Fruit fly (Drosophila melanogaster): ENCODE results near the gene CG1503.
A peak's percentile ranks its signal among the peaks of the same experiment; 100 is the strongest.

CG1503 gene

dm6 chrX:21116864-21117464 lies 10.8 kb upstream of the CG1503 start, which contains the start of the genes unc and CG15445 (continued):
- TF ChIP-seq dmrt11E (tag; optimal IDR thresholded peaks at IDR 0.05), result no peak
- peak; percentile 62 for TF ChIP-seq nmo (GFP tag; optimal IDR thresholded peaks at IDR 0.05)
- peak; percentile 72 for TF ChIP-seq HmgD (GFP tag; optimal IDR thresholded peaks at IDR 0.05)
- TF ChIP-seq CG9437 (GFP tag; optimal IDR thresholded peaks at IDR 0.05), result peak; percentile 19
- TF ChIP-seq CG32532 (GFP tag; IDR thresholded peaks at IDR 0.05), result peak; percentile 59
- TF ChIP-seq bbx (GFP tag; IDR thresholded peaks at IDR 0.05; ENCODE audit: partially characterized antibody), result peak; percentile 83
- peak; percentile 33 for TF ChIP-seq Hr3 (GFP tag; optimal IDR thresholded peaks at IDR 0.05)
- TF ChIP-seq CG8765 (GFP tag; IDR thresholded peaks at IDR 0.05), result no peak
- TF ChIP-seq CG9797 (GFP tag; optimal IDR thresholded peaks at IDR 0.05), result peak; percentile 11
- peak; percentile 81 for TF ChIP-seq CG7963 (GFP tag; IDR thresholded peaks at IDR 0.05; ENCODE audit: partially characterized antibody)
- TF ChIP-seq Opbp (GFP tag; IDR thresholded peaks at IDR 0.05; ENCODE audit: partially characterized antibody), result peak; percentile 86
- TF ChIP-seq stwl (tag; optimal IDR thresholded peaks at IDR 0.05), result peak; percentile 92
- no peak for TF ChIP-seq tup (GFP tag; optimal IDR thresholded peaks at IDR 0.05)
- TF ChIP-seq hkb (optimal IDR thresholded peaks at IDR 0.05), result no peak
- TF ChIP-seq hkb (GFP tag; IDR thresholded peaks at IDR 0.05), result no peak
- no peak for TF ChIP-seq D (optimal IDR thresholded peaks at IDR 0.05)
- no peak for TF ChIP-seq D (GFP tag; optimal IDR thresholded peaks at IDR 0.05)
- TF ChIP-seq CG4424 (GFP tag; optimal IDR thresholded peaks at IDR 0.05), result no peak
- peak; percentile 4 for TF ChIP-seq CG17802 (tag; optimal IDR thresholded peaks at IDR 0.05)
- peak; percentile 35 for TF ChIP-seq zfh2 (GFP tag; optimal IDR thresholded peaks at IDR 0.05)
- peak; percentile 78 for TF ChIP-seq HLH4C (GFP tag; IDR thresholded peaks at IDR 0.05; ENCODE audit: partially characterized antibody)
- peak; percentile 84 for TF ChIP-seq Scr (GFP tag; IDR thresholded peaks at IDR 0.05; ENCODE audit: partially characterized antibody)
- peak; percentile 93 for TF ChIP-seq knrl (GFP tag; IDR thresholded peaks at IDR 0.05; ENCODE audit: partially characterized antibody)
- TF ChIP-seq Nf-YB (GFP tag; optimal IDR thresholded peaks at IDR 0.05), result no peak
- TF ChIP-seq phol (tag; optimal IDR thresholded peaks at IDR 0.05), result peak; percentile 42
- peak; percentile 13 for TF ChIP-seq pho (GFP tag; optimal IDR thresholded peaks at IDR 0.05)
- TF ChIP-seq CG2129 (GFP tag; IDR thresholded peaks at IDR 0.05; ENCODE audit: partially characterized antibody), result peak; percentile 42; the same call in 1 of the 2 replicates
- TF ChIP-seq pros (GFP tag; optimal IDR thresholded peaks at IDR 0.05), result no peak
- TF ChIP-seq NC2β (GFP tag; optimal IDR thresholded peaks at IDR 0.05), result peak; percentile 3
- TF ChIP-seq CG2120 (GFP tag; optimal IDR thresholded peaks at IDR 0.05), result peak; percentile 27
- no peak for TF ChIP-seq CG1529 (GFP tag; optimal IDR thresholded peaks at IDR 0.05)
- no peak for TF ChIP-seq maf-S (GFP tag; optimal IDR thresholded peaks at IDR 0.05)
- TF ChIP-seq CG10654 (GFP tag; optimal IDR thresholded peaks at IDR 0.05), result peak; percentile 12
- peak; percentile 41 for TF ChIP-seq zen (tag; optimal IDR thresholded peaks at IDR 0.05)
- TF ChIP-seq Ets97D (GFP tag; optimal IDR thresholded peaks at IDR 0.05), result peak; percentile 74
- TF ChIP-seq CG15514 (GFP tag; optimal IDR thresholded peaks at IDR 0.05), result peak; percentile 49
- TF ChIP-seq row (GFP tag; IDR thresholded peaks at IDR 0.05), result peak; percentile 50
- no peak for TF ChIP-seq CG12391 (tag; optimal IDR thresholded peaks at IDR 0.05)
- TF ChIP-seq Hr39 (optimal IDR thresholded peaks at IDR 0.05), result no peak
- TF ChIP-seq CG43689 (GFP tag; IDR thresholded peaks at IDR 0.05), result no peak
- TF ChIP-seq chif (GFP tag; optimal IDR thresholded peaks at IDR 0.05), result peak in 1 of 2 experiments; percentile 23
- TF ChIP-seq Med (GFP tag), result peak; percentile 87
- TF ChIP-seq CG1603 (tag; optimal IDR thresholded peaks at IDR 0.05), result peak; percentile 54
- peak; percentile 90 for TF ChIP-seq Bgb (GFP tag; IDR thresholded peaks at IDR 0.05; ENCODE audit: partially characterized antibody)
- TF ChIP-seq vnd (GFP tag; IDR thresholded peaks at IDR 0.05; ENCODE audit: partially characterized antibody), result peak; percentile 87
- TF ChIP-seq CG13287 (GFP tag; IDR thresholded peaks at IDR 0.05; ENCODE audit: partially characterized antibody), result peak; percentile 84
- TF ChIP-seq CG17912 (GFP tag; optimal IDR thresholded peaks at IDR 0.05), result no peak
- TF ChIP-seq CG2116 (GFP tag; optimal IDR thresholded peaks at IDR 0.05), result peak; percentile 49
- TF ChIP-seq Sry-δ (GFP tag; optimal IDR thresholded peaks at IDR 0.05), result peak; percentile 85
